Fruit fly (Drosophila melanogaster): ENCODE measurements around the gene CG9588.

dm6 chr3R:13647734-13648541 lies 28.5 kb downstream of the CG9588 start:
- TF ChIP-seq Mnt (GFP tag; optimal IDR thresholded peaks at IDR 0.05) (no peak), tj (GFP tag; optimal IDR thresholded peaks at IDR 0.05) (no peak), toe (GFP tag; optimal IDR thresholded peaks at IDR 0.05) (no peak), CG11617 (GFP tag; optimal IDR thresholded peaks at IDR 0.05) (no peak), Crg-1 (GFP tag; optimal IDR thresholded peaks at IDR 0.05) (no peak), cic (GFP tag; optimal IDR thresholded peaks at IDR 0.05) (no peak), CG1620 (GFP tag; optimal IDR thresholded peaks at IDR 0.05) (no peak), CG33017 (tag; optimal IDR thresholded peaks at IDR 0.05) (no peak), CG12768 (GFP tag; optimal IDR thresholded peaks at IDR 0.05) (no peak), Clk (GFP tag; optimal IDR thresholded peaks at IDR 0.05) (no peak), CG5204 (GFP tag; optimal IDR thresholded peaks at IDR 0.05) (no peak)
